Fruit fly (Drosophila melanogaster) S2 (cell line): ENCODE measurements around the gene qless.

Experiments
- CG8478 ChIP-seq: fragments of >200 bp; optimal IDR thresholded peaks from 2 replicates; lab custom pipeline; 2018
- CTCF ChIP-seq, 2 experiments: fragments of >200 bp; optimal IDR thresholded peaks; 2 replicates each; lab custom pipeline; 2018

- TF ChIP-seq CG8478 (lab: Kevin White, UChicago), result no peak
- TF ChIP-seq CTCF (optimal IDR thresholded peaks at IDR 0.05; lab: Kevin White, UChicago), result peak; percentile 75 to 82
Measured at dm6 chr3R:31218997-31219992, 33.1 kb downstream of the qless start, which contains the start of gene ATPsynC.
